Fruit fly (Drosophila melanogaster) whole organism, pupa: ENCODE measurements around the gene CG12268.

ENCODE experiments used
- CG10348 ChIP-seq: fragments of 200-800 bp; sonication (Bioruptor generic); IDR thresholded peaks from 2 replicates; pipeline ENCODE4 v1.3.6; 2022; ENCODE audit warnings: missing biosample characterization, missing genetic modification characterization
- CG12605 ChIP-seq: fragments of 200-800 bp; sonication (Bioruptor generic); IDR thresholded peaks from 2 replicates; pipeline ENCODE4 v1.3.6; 2022; ENCODE audit warnings: missing biosample characterization, missing genetic modification characterization
- CG13204 ChIP-seq: fragments of 200-800 bp; sonication (Bioruptor generic); optimal IDR thresholded peaks from 2 replicates; lab custom pipeline; 2018; ENCODE audit warnings: missing biosample characterization, mild to moderate bottlenecking, missing genetic modification characterization, moderate library complexity
- CG14655 ChIP-seq: fragments of 200-800 bp; sonication (Bioruptor generic); optimal IDR thresholded peaks from 3 replicates; lab custom pipeline; 2017; ENCODE audit warnings: mild to moderate bottlenecking, missing biosample characterization, missing genetic modification reagents, missing genetic modification characterization
- CG15710 ChIP-seq: fragments of 200-800 bp; sonication (Bioruptor generic); optimal IDR thresholded peaks from 2 replicates; lab custom pipeline; 2018; ENCODE audit warnings: missing biosample characterization, mild to moderate bottlenecking, missing genetic modification characterization, moderate library complexity
- CG17806 ChIP-seq: fragments of 200-800 bp; sonication (Bioruptor generic); optimal IDR thresholded peaks from 2 replicates; lab custom pipeline; 2018; ENCODE audit warnings: missing biosample characterization, mild to moderate bottlenecking, missing genetic modification characterization, moderate library complexity
- CG32121 ChIP-seq: fragments of 200-800 bp; sonication (Bioruptor generic); IDR thresholded peaks from 2 replicates; pipeline ENCODE4 v1.3.6; 2022; ENCODE audit warnings: missing biosample characterization, missing genetic modification characterization
- CG34367 ChIP-seq: fragments of 200-800 bp; sonication (Bioruptor generic); optimal IDR thresholded peaks from 2 replicates; lab custom pipeline; 2018; ENCODE audit warnings: missing biosample characterization, mild to moderate bottlenecking, missing genetic modification characterization
- CG4496 ChIP-seq: fragments of 200-800 bp; sonication (Bioruptor generic); IDR thresholded peaks from 3 replicates; pipeline ENCODE4 v1.3.6; 2022; ENCODE audit warnings: missing biosample characterization, missing genetic modification characterization
- CG8159 ChIP-seq: fragments of 200-800 bp; sonication (Bioruptor generic); optimal IDR thresholded peaks from 3 replicates; lab custom pipeline; 2018; ENCODE audit warnings: missing biosample characterization, mild to moderate bottlenecking, missing genetic modification characterization, moderate library complexity
- CG8301 ChIP-seq: fragments of 200-800 bp; sonication (Bioruptor generic); optimal IDR thresholded peaks from 2 replicates; lab custom pipeline; 2018; ENCODE audit warnings: missing biosample characterization, mild to moderate bottlenecking, missing genetic modification characterization
- CG9948 ChIP-seq: fragments of 200-800 bp; sonication (Bioruptor generic); optimal IDR thresholded peaks from 2 replicates; lab custom pipeline; 2018; ENCODE audit warnings: missing biosample characterization, mild to moderate bottlenecking, missing genetic modification characterization, moderate library complexity
- D1 ChIP-seq: fragments of 200-800 bp; sonication (Bioruptor generic); optimal IDR thresholded peaks from 2 replicates; lab custom pipeline; 2018; ENCODE audit warnings: missing biosample characterization, mild to moderate bottlenecking, missing genetic modification characterization, moderate library complexity
- EcR ChIP-seq: fragments of 200-800 bp; sonication (Bioruptor generic); optimal IDR thresholded peaks from 3 replicates; lab custom pipeline; 2019; ENCODE audit warnings: missing biosample characterization, missing genetic modification characterization, mild to moderate bottlenecking, moderate library complexity, missing genetic modification reagents
- Ets98B ChIP-seq: fragments of 200-800 bp; sonication (Bioruptor generic); IDR thresholded peaks from 2 replicates; pipeline ENCODE4 v1.3.6; 2022; ENCODE audit warnings: missing biosample characterization, missing genetic modification characterization
- Pif1A ChIP-seq: fragments of 200-800 bp; sonication (Bioruptor generic); optimal IDR thresholded peaks from 3 replicates; lab custom pipeline; 2016; ENCODE audit warnings: missing biosample characterization, missing genetic modification characterization
- Pif1B ChIP-seq: fragments of 200-800 bp; sonication (Bioruptor generic); optimal IDR thresholded peaks from 3 replicates; lab custom pipeline; 2016; ENCODE audit warnings: missing biosample characterization, missing genetic modification characterization
- Snoo ChIP-seq: fragments of 200-800 bp; sonication (Bioruptor generic); optimal IDR thresholded peaks from 3 replicates; lab custom pipeline; 2017; ENCODE audit warnings: missing biosample characterization, mild to moderate bottlenecking, missing genetic modification characterization, inconsistent platforms
- fd96Ca ChIP-seq: fragments of 200-800 bp; sonication (Bioruptor generic); IDR thresholded peaks from 3 replicates; pipeline ENCODE4 v1.3.6; 2022; ENCODE audit warnings: missing biosample characterization, missing genetic modification characterization
- gl ChIP-seq: fragments of 200-800 bp; sonication (Bioruptor generic); optimal IDR thresholded peaks from 2 replicates; lab custom pipeline; 2018; ENCODE audit warnings: missing biosample characterization, mild to moderate bottlenecking, missing genetic modification characterization
- rn ChIP-seq: fragments of 200-800 bp; sonication (Bioruptor generic); IDR thresholded peaks from 2 replicates; pipeline ENCODE4 v1.3.6; 2022; ENCODE audit warnings: missing biosample characterization, missing genetic modification characterization

CG12268 gene

dm6 chr3R:23948466-23949413 lies 516 bp upstream of the CG12268 start:
- TF ChIP-seq Snoo = peak; percentile 91
- peak; percentile 96 for TF ChIP-seq CG9948 (tag; lab: Kevin White, UChicago)
- TF ChIP-seq CG4496 (GFP tag; lab: Robert Waterston, UW) = peak; percentile 72; the same call in 2 of the 3 replicates
- TF ChIP-seq Pif1B = peak; percentile 93
- TF ChIP-seq D1 (tag; lab: Kevin White, UChicago) = peak; percentile 93
- TF ChIP-seq CG15710 = peak; percentile 98
- TF ChIP-seq rn (GFP tag; lab: Robert Waterston, UW) = peak; percentile 47; the same call in 1 of the 2 replicates
- TF ChIP-seq CG10348 (GFP tag; lab: Robert Waterston, UW) = peak; percentile 17; the same call in 1 of the 2 replicates
- peak; percentile 62 for TF ChIP-seq EcR (GFP tag; lab: Kevin White, UChicago)
- peak; percentile 95 for TF ChIP-seq CG17806
- peak; percentile 94 for TF ChIP-seq Pif1A (GFP tag; lab: Kevin White, UChicago)
- TF ChIP-seq Ets98B = peak; percentile 15
- TF ChIP-seq CG34367 (tag; lab: Kevin White, UChicago) = peak; percentile 95
- TF ChIP-seq CG13204 (GFP tag; lab: Kevin White, UChicago) = peak; percentile 88
- TF ChIP-seq CG8159 (tag; lab: Kevin White, UChicago) = peak; percentile 99
- peak; percentile 89 for TF ChIP-seq CG8301
- TF ChIP-seq fd96Ca (GFP tag; lab: Robert Waterston, UW) = peak; percentile 50; the same call in 2 of the 3 replicates
- TF ChIP-seq CG32121 (GFP tag; lab: Robert Waterston, UW) = peak; percentile 72
- peak; percentile 82 for TF ChIP-seq gl (tag; lab: Kevin White, UChicago)
- peak; percentile 93 for TF ChIP-seq CG14655
- TF ChIP-seq CG12605 (GFP tag; lab: Robert Waterston, UW) = peak; percentile 47

dm6 chr3R:23947002-23947401 lies 1.2 kb downstream of the CG12268 start:
- TF ChIP-seq Pif1A (GFP tag; lab: Kevin White, UChicago) (no peak), Pif1B (no peak), rn (GFP tag; lab: Robert Waterston, UW) (no peak), CG8301 (no peak), CG10348 (GFP tag; lab: Robert Waterston, UW) (no peak), gl (tag; lab: Kevin White, UChicago) (no peak), CG9948 (tag; lab: Kevin White, UChicago) (no peak), CG8159 (tag; lab: Kevin White, UChicago) (no peak), Ets98B (no peak), CG17806 (no peak), fd96Ca (GFP tag; lab: Robert Waterston, UW) (no peak), CG12605 (GFP tag; lab: Robert Waterston, UW) (no peak), D1 (tag; lab: Kevin White, UChicago) (no peak)

- TF ChIP-seq CG12605 (GFP tag; lab: Robert Waterston, UW) (no peak), Snoo (no peak), fd96Ca (GFP tag; lab: Robert Waterston, UW) (no peak), Ets98B (no peak), rn (GFP tag; lab: Robert Waterston, UW) (no peak), gl (tag; lab: Kevin White, UChicago) (no peak), CG32121 (GFP tag; lab: Robert Waterston, UW) (no peak), D1 (tag; lab: Kevin White, UChicago) (no peak), CG13204 (GFP tag; lab: Kevin White, UChicago) (no peak), EcR (GFP tag; lab: Kevin White, UChicago) (no peak), CG8301 (no peak), CG14655 (no peak), CG34367 (tag; lab: Kevin White, UChicago) (no peak), CG8159 (tag; lab: Kevin White, UChicago) (no peak)
These were observed 4.3 kb downstream of the CG12268 start for dm6 chr3R:23943843-23944356.

- TF ChIP-seq CG32121 (GFP tag; lab: Robert Waterston, UW) (peak; percentile 20; the same call in 1 of the 2 replicates), CG34367 (tag; lab: Kevin White, UChicago) (no peak), CG17806 (no peak), CG10348 (GFP tag; lab: Robert Waterston, UW) (no peak), CG8301 (no peak), CG12605 (GFP tag; lab: Robert Waterston, UW) (peak; percentile 57; the same call in 1 of the 2 replicates), CG8159 (tag; lab: Kevin White, UChicago) (no peak), EcR (GFP tag; lab: Kevin White, UChicago) (peak; percentile 23), CG14655 (no peak), CG4496 (GFP tag; lab: Robert Waterston, UW) (peak; percentile 72; the same call in 2 of the 3 replicates), CG15710 (no peak), Ets98B (peak; percentile 60; the same call in 1 of the 2 replicates), Pif1B (no peak), rn (GFP tag; lab: Robert Waterston, UW) (no peak), CG13204 (GFP tag; lab: Kevin White, UChicago) (peak; percentile 34), D1 (tag; lab: Kevin White, UChicago) (no peak), Snoo (peak; percentile 39), gl (tag; lab: Kevin White, UChicago) (no peak), fd96Ca (GFP tag; lab: Robert Waterston, UW) (peak; percentile 19; the same call in 1 of the 3 replicates), Pif1A (GFP tag; lab: Kevin White, UChicago) (peak; percentile 12), CG9948 (tag; lab: Kevin White, UChicago) (no peak)
These were observed 5.2 kb downstream of the CG12268 start, which contains the start of gene Gdh for dm6 chr3R:23942965-23943413. Gdh (minus strand) TSS chr3R:23943101.
